Worm (Caenorhabditis elegans): ENCODE data around the gene srh-27.
A peak's percentile ranks its signal among the peaks of the same experiment; 100 is the strongest.

Gene srh-27

DNA sequence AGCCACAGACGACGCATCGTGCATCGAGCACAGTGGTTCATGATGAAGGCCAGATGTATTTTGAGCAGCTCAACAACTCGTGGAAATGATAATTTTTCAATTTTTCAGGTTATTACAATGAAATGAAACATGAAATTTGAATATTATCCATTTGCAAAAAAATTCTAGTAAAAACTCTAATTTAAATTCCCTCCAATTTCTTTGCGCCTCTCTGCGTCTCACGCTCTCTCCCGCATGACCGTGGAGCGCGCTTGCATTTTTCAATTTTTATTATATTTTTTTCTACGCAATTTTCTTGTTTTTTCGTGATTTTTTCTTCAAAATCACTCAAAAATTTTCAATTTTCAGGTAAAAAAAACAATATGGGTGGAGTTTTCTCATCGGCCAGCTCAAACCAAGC lies 11.1 kb downstream of the srh-27 start, which contains the start of gene tag-281 (continued):
- TF ChIP-seq F57A8.1 (GFP tag; optimal IDR thresholded peaks at IDR 0.05) (no peak), pbrm-1 (GFP tag; IDR thresholded peaks at IDR 0.05) (peak; percentile 66; the same call in 1 of the 2 replicates), tbx-9 (tag; optimal IDR thresholded peaks at IDR 0.05; ENCODE audit: borderline replicate concordance) (no peak), snpc-1.3 (tag; optimal IDR thresholded peaks at IDR 0.05; ENCODE audit: insufficient read depth) (peak; percentile 38), madf-8 (GFP tag; conservative IDR thresholded peaks at IDR 0.05) (peak; percentile 32; the same call in 1 of the 2 replicates), egl-44 (GFP tag; IDR thresholded peaks at IDR 0.05) (no peak), madf-10 (tag; optimal IDR thresholded peaks at IDR 0.05) (no peak), ceh-79 (tag; optimal IDR thresholded peaks at IDR 0.05) (no peak), snpc-4 (GFP tag; optimal IDR thresholded peaks at IDR 0.05) (no peak), snpc-4 (tag; optimal IDR thresholded peaks at IDR 0.05) (peak in 3 of 4 experiments; percentile 1 to 60 (median 33)), die-1 (tag; optimal IDR thresholded peaks at IDR 0.05) (no peak), lin-54 (GFP tag; optimal IDR thresholded peaks at IDR 0.05) (peak; percentile 97), hsf-1 (GFP tag; IDR thresholded peaks at IDR 0.05) (peak; percentile 53), cebp-1 (GFP tag; IDR thresholded peaks at IDR 0.05) (no peak), cebp-1 (tag; optimal IDR thresholded peaks at IDR 0.05) (no peak), nfya-1 (tag; optimal IDR thresholded peaks at IDR 0.05; ENCODE audit: borderline replicate concordance, insufficient read depth) (no peak), rpc-1 (optimal IDR thresholded peaks at IDR 0.05) (no peak), rpc-1 (tag; optimal IDR thresholded peaks at IDR 0.05) (no peak), B0019.2 (GFP tag; conservative IDR thresholded peaks at IDR 0.05) (no peak), cebp-2 (GFP tag; IDR thresholded peaks at IDR 0.05) (no peak), K12H6.12 (tag; optimal IDR thresholded peaks at IDR 0.05) (peak; percentile 9), Y67H2A.10 (GFP tag; conservative IDR thresholded peaks at IDR 0.05) (no peak), F23B12.7 (tag; optimal IDR thresholded peaks at IDR 0.05; ENCODE audit: insufficient read depth) (no peak), hlh-12 (tag; optimal IDR thresholded peaks at IDR 0.05) (no peak), nhr-179 (tag; optimal IDR thresholded peaks at IDR 0.05) (no peak), lag-1 (GFP tag; IDR thresholded peaks at IDR 0.05) (no peak), athp-1 (tag; optimal IDR thresholded peaks at IDR 0.05) (peak; percentile 25), attf-3 (GFP tag; conservative IDR thresholded peaks at IDR 0.05) (peak; percentile 38; the same call in 1 of the 2 replicates), let-526 (GFP tag; IDR thresholded peaks at IDR 0.05) (no peak), K11D2.4 (GFP tag; IDR thresholded peaks at IDR 0.05) (peak; percentile 52; the same call in 1 of the 2 replicates), nhr-27 (tag; optimal IDR thresholded peaks at IDR 0.05) (no peak), atf-7 (tag; optimal IDR thresholded peaks at IDR 0.05) (no peak), him-1 (tag; optimal IDR thresholded peaks at IDR 0.05) (no peak), rcor-1 (GFP tag; IDR thresholded peaks at IDR 0.05) (peak; percentile 59), ztf-3 (GFP tag; optimal IDR thresholded peaks at IDR 0.05) (no peak), nfyb-1 (GFP tag; IDR thresholded peaks at IDR 0.05) (no peak), nhr-80 (tag; optimal IDR thresholded peaks at IDR 0.05) (no peak), nhr-120 (GFP tag; IDR thresholded peaks at IDR 0.05) (no peak), ztf-22 (GFP tag; optimal IDR thresholded peaks at IDR 0.05) (no peak), lsl-1 (GFP tag; optimal IDR thresholded peaks at IDR 0.05) (peak; percentile 66), attf-5 (GFP tag; optimal IDR thresholded peaks at IDR 0.05) (peak; percentile 73)

All from whole organism, young adult.